Fruit fly (Drosophila melanogaster) whole organism, embryonic: Measurements from ENCODE around the gene E23.

Experiments
- Abd-B ChIP-seq: fragments of 200-800 bp; sonication (Bioruptor generic); optimal IDR thresholded peaks from 2 replicates; lab custom pipeline; 2018; ENCODE audit warnings: missing biosample characterization, mild to moderate bottlenecking, missing genetic modification characterization, moderate library complexity
- Adf1 ChIP-seq: fragments of 200-800 bp; sonication (Bioruptor generic); IDR thresholded peaks from 2 replicates; pipeline ENCODE4 v1.3.6; 2022; ENCODE audit warnings: missing biosample characterization, missing genetic modification characterization
- Bgb ChIP-seq: fragments of 200-800 bp; sonication (Bioruptor generic); IDR thresholded peaks from 2 replicates; pipeline ENCODE4 v1.3.6; 2022; ENCODE audit warnings: missing biosample characterization, missing genetic modification characterization; ENCODE audit not compliant: partially characterized antibody
- CG10147 ChIP-seq: fragments of 200-800 bp; sonication (Bioruptor generic); optimal IDR thresholded peaks from 2 replicates; lab custom pipeline; 2019; ENCODE audit warnings: missing biosample characterization, mild to moderate bottlenecking, missing genetic modification characterization, moderate library complexity
- CG11093 ChIP-seq: fragments of 200-800 bp; sonication (Bioruptor generic); IDR thresholded peaks from 3 replicates; pipeline ENCODE4 v1.3.6; 2022; ENCODE audit warnings: missing biosample characterization, missing genetic modification characterization
- CG11560 ChIP-seq: fragments of 200-800 bp; sonication (Bioruptor generic); IDR thresholded peaks from 3 replicates; pipeline ENCODE4 v1.3.6; 2022; ENCODE audit warnings: missing biosample characterization, missing genetic modification characterization
- CG14710 ChIP-seq: fragments of 200-800 bp; sonication (Bioruptor generic); optimal IDR thresholded peaks from 3 replicates; lab custom pipeline; 2019; ENCODE audit warnings: missing biosample characterization, mild to moderate bottlenecking, missing genetic modification characterization, moderate library complexity
- CG1529 ChIP-seq: fragments of 200-800 bp; sonication (Bioruptor generic); optimal IDR thresholded peaks from 3 replicates; lab custom pipeline; 2018; ENCODE audit warnings: missing biosample characterization, missing genetic modification characterization
- CG17186 ChIP-seq: fragments of 200-800 bp; sonication (Bioruptor generic); optimal IDR thresholded peaks from 3 replicates; lab custom pipeline; 2017; ENCODE audit warnings: missing biosample characterization, missing genetic modification reagents, missing genetic modification characterization
- CG30020 ChIP-seq: fragments of 200-800 bp; optimal IDR thresholded peaks from 2 replicates; lab custom pipeline; 2019; ENCODE audit warnings: missing biosample characterization, mild to moderate bottlenecking, missing genetic modification characterization, moderate library complexity
- CG4617 ChIP-seq: fragments of 200-800 bp; sonication (Bioruptor generic); optimal IDR thresholded peaks from 3 replicates; lab custom pipeline; 2016; ENCODE audit warnings: missing biosample characterization, missing genetic modification characterization, borderline replicate concordance
- CG4820 ChIP-seq: fragments of 200-800 bp; sonication (Bioruptor generic); optimal IDR thresholded peaks from 3 replicates; lab custom pipeline; 2016; ENCODE audit warnings: missing biosample characterization, missing genetic modification characterization
- CG6813 ChIP-seq: fragments of 200-800 bp; sonication (Bioruptor generic); optimal IDR thresholded peaks from 2 replicates; lab custom pipeline; 2017; ENCODE audit warnings: missing biosample characterization, missing genetic modification characterization, mild to moderate bottlenecking, moderate library complexity, missing genetic modification reagents
- CG8089 ChIP-seq: fragments of 200-800 bp; sonication (Bioruptor generic); optimal IDR thresholded peaks from 3 replicates; lab custom pipeline; 2016; ENCODE audit warnings: missing biosample characterization, missing genetic modification characterization
- CoRest ChIP-seq: fragments of 200-800 bp; sonication (Bioruptor generic); optimal IDR thresholded peaks from 3 replicates; lab custom pipeline; 2018; ENCODE audit warnings: missing biosample characterization, mild to moderate bottlenecking, missing genetic modification characterization, moderate library complexity
- D ChIP-seq, 2 experiments: fragments of 200-800 bp in 1 of 2; fragments of >200 bp in 1 of 2; sonication (Bioruptor generic) in 1 of 2; optimal IDR thresholded peaks; 2 replicates in 1 of 2; 3 replicates in 1 of 2; lab custom pipeline; 2017; ENCODE audit warnings: mild to moderate bottlenecking in 1 of 2, missing biosample characterization in 1 of 2, missing genetic modification characterization in 1 of 2, missing genetic modification reagents in 1 of 2
- Dip3 ChIP-seq: fragments of 200-800 bp; sonication (Bioruptor generic); optimal IDR thresholded peaks from 3 replicates; lab custom pipeline; 2016; ENCODE audit warnings: missing biosample characterization, missing genetic modification characterization
- Eip74EF ChIP-seq, 2 experiments: fragments of 200-800 bp in 1 of 2; fragments of >200 bp in 1 of 2; sonication (Bioruptor generic) in 1 of 2; optimal IDR thresholded peaks; 2 replicates each; lab custom pipeline; 2017 to 2019; ENCODE audit warnings: missing biosample characterization in 2 of 2, missing genetic modification characterization in 2 of 2, mild to moderate bottlenecking in 1 of 2, moderate library complexity in 1 of 2
- Elba2 ChIP-seq: fragments of 200-800 bp; sonication (Bioruptor generic); optimal IDR thresholded peaks from 3 replicates; lab custom pipeline; 2016; ENCODE audit warnings: missing biosample characterization, missing genetic modification characterization
- Gsc ChIP-seq: fragments of 200-800 bp; sonication (Bioruptor generic); IDR thresholded peaks from 2 replicates; pipeline ENCODE4 v1.3.6; 2022; ENCODE audit warnings: missing biosample characterization, missing genetic modification characterization
- Hr3 ChIP-seq: fragments of 200-800 bp; sonication (Bioruptor generic); optimal IDR thresholded peaks from 3 replicates; lab custom pipeline; 2016; ENCODE audit warnings: missing biosample characterization, missing genetic modification characterization
- Jarid2 ChIP-seq: fragments of 200-800 bp; sonication (Bioruptor generic); optimal IDR thresholded peaks from 3 replicates; lab custom pipeline; 2017; ENCODE audit warnings: mild to moderate bottlenecking, missing biosample characterization, missing genetic modification reagents, missing genetic modification characterization
- Ptx1 ChIP-seq: fragments of 200-800 bp; sonication (Bioruptor generic); IDR thresholded peaks from 2 replicates; pipeline ENCODE4 v1.3.6; 2022; ENCODE audit warnings: missing biosample characterization, missing genetic modification characterization
- Ravus ChIP-seq: fragments of 200-800 bp; sonication (Bioruptor generic); IDR thresholded peaks from 2 replicates; pipeline ENCODE4 v1.3.6; 2022; ENCODE audit warnings: missing biosample characterization, missing genetic modification characterization
- Spps ChIP-seq: fragments of 200-800 bp; sonication (Bioruptor generic); optimal IDR thresholded peaks from 2 replicates; lab custom pipeline; 2018; ENCODE audit warnings: missing biosample characterization, mild to moderate bottlenecking, missing genetic modification characterization
- Ssrp ChIP-seq: fragments of 200-800 bp; sonication (Bioruptor generic); optimal IDR thresholded peaks from 2 replicates; lab custom pipeline; 2018; ENCODE audit warnings: missing biosample characterization, mild to moderate bottlenecking, missing genetic modification characterization, moderate library complexity
- Tbp ChIP-seq: fragments of >200 bp; optimal IDR thresholded peaks from 2 replicates; lab custom pipeline; 2018; ENCODE audit warnings: missing biosample characterization, missing genetic modification characterization
- ac ChIP-seq: fragments of 200-800 bp; sonication (Bioruptor generic); optimal IDR thresholded peaks from 3 replicates; lab custom pipeline; 2017; ENCODE audit warnings: missing biosample characterization, mild to moderate bottlenecking, missing genetic modification characterization
- chif ChIP-seq, 2 experiments: fragments of 200-800 bp; sonication (Bioruptor generic); optimal IDR thresholded peaks; 3 replicates each; lab custom pipeline; 2016; ENCODE audit warnings: missing biosample characterization in 2 of 2, missing genetic modification characterization in 2 of 2
- chn ChIP-seq: fragments of 200-800 bp; sonication (Bioruptor generic); optimal IDR thresholded peaks from 2 replicates; lab custom pipeline; 2016; ENCODE audit warnings: missing biosample characterization, missing genetic modification characterization
- da ChIP-seq: fragments of 200-800 bp; sonication (Bioruptor generic); optimal IDR thresholded peaks from 2 replicates; lab custom pipeline; 2016; ENCODE audit warnings: missing biosample characterization, missing genetic modification characterization
- danr ChIP-seq: fragments of 200-800 bp; sonication (Bioruptor generic); IDR thresholded peaks from 2 replicates; pipeline ENCODE4 v1.3.6; 2022; ENCODE audit warnings: missing biosample characterization, missing genetic modification characterization
- dmrt99B ChIP-seq: fragments of 200-800 bp; sonication (Bioruptor generic); optimal IDR thresholded peaks from 2 replicates; lab custom pipeline; 2018; ENCODE audit warnings: missing biosample characterization, mild to moderate bottlenecking, missing genetic modification characterization, moderate library complexity
- en ChIP-seq: fragments of 200-800 bp; sonication (Bioruptor generic); optimal IDR thresholded peaks from 2 replicates; lab custom pipeline; 2016; ENCODE audit warnings: missing biosample characterization, missing genetic modification characterization
- gcm2 ChIP-seq: fragments of 200-800 bp; sonication (Bioruptor generic); optimal IDR thresholded peaks from 2 replicates; lab custom pipeline; 2016; ENCODE audit warnings: missing biosample characterization, missing genetic modification characterization
- gem ChIP-seq: fragments of 200-800 bp; sonication (Bioruptor generic); optimal IDR thresholded peaks from 2 replicates; lab custom pipeline; 2019; ENCODE audit warnings: missing biosample characterization, mild to moderate bottlenecking, missing genetic modification characterization, moderate library complexity
- gfzf ChIP-seq: fragments of 200-800 bp; sonication (Bioruptor generic); optimal IDR thresholded peaks from 2 replicates; lab custom pipeline; 2016; ENCODE audit warnings: missing biosample characterization, mild to moderate bottlenecking, missing genetic modification characterization, moderate library complexity
- hb ChIP-seq: fragments of 200-800 bp; sonication (Bioruptor generic); IDR thresholded peaks from 3 replicates; pipeline ENCODE4 v1.3.6; 2022; ENCODE audit warnings: missing biosample characterization, missing genetic modification characterization; ENCODE audit not compliant: partially characterized antibody
- hth ChIP-seq: fragments of >200 bp; optimal IDR thresholded peaks from 2 replicates; lab custom pipeline; 2017; ENCODE audit warnings: inconsistent platforms
- jigr1 ChIP-seq: fragments of 200-800 bp; sonication (Bioruptor generic); IDR thresholded peaks from 3 replicates; pipeline ENCODE4 v1.3.6; 2022; ENCODE audit warnings: missing biosample characterization, missing genetic modification characterization
- kay ChIP-seq: fragments of 200-800 bp; sonication (Bioruptor generic); optimal IDR thresholded peaks from 2 replicates; lab custom pipeline; 2016; ENCODE audit warnings: missing biosample characterization, missing genetic modification characterization
- onecut ChIP-seq: fragments of 200-800 bp; sonication (Bioruptor generic); IDR thresholded peaks from 2 replicates; pipeline ENCODE4 v1.3.6; 2022; ENCODE audit warnings: missing biosample characterization, missing genetic modification characterization
- repo ChIP-seq: fragments of 200-800 bp; sonication (Bioruptor generic); optimal IDR thresholded peaks from 2 replicates; lab custom pipeline; 2016; ENCODE audit warnings: missing biosample characterization, missing genetic modification characterization
- sima ChIP-seq: fragments of 200-800 bp; sonication (Bioruptor generic); optimal IDR thresholded peaks from 2 replicates; lab custom pipeline; 2016; ENCODE audit warnings: missing biosample characterization, missing genetic modification characterization
- sr ChIP-seq: fragments of 200-800 bp; sonication (Bioruptor generic); IDR thresholded peaks from 3 replicates; pipeline ENCODE4 v1.3.6; 2022; ENCODE audit warnings: missing biosample characterization, missing genetic modification characterization
- stc ChIP-seq: fragments of 200-800 bp; sonication (Bioruptor generic); IDR thresholded peaks from 2 replicates; pipeline ENCODE4 v1.3.6; 2022; ENCODE audit warnings: missing biosample characterization, missing genetic modification characterization
- trh ChIP-seq: fragments of 200-800 bp; sonication (Bioruptor generic); optimal IDR thresholded peaks from 2 replicates; lab custom pipeline; 2016; ENCODE audit warnings: missing biosample characterization, missing genetic modification characterization
- twi ChIP-seq: fragments of 200-800 bp; optimal IDR thresholded peaks from 2 replicates; lab custom pipeline; 2019; ENCODE audit warnings: missing biosample characterization, mild to moderate bottlenecking, missing genetic modification characterization, moderate library complexity
- zfh1 ChIP-seq: fragments of 200-800 bp; sonication (Bioruptor generic); IDR thresholded peaks from 3 replicates; pipeline ENCODE4 v1.3.6; 2022; ENCODE audit warnings: missing biosample characterization, missing genetic modification characterization

The E23 gene

DNA sequence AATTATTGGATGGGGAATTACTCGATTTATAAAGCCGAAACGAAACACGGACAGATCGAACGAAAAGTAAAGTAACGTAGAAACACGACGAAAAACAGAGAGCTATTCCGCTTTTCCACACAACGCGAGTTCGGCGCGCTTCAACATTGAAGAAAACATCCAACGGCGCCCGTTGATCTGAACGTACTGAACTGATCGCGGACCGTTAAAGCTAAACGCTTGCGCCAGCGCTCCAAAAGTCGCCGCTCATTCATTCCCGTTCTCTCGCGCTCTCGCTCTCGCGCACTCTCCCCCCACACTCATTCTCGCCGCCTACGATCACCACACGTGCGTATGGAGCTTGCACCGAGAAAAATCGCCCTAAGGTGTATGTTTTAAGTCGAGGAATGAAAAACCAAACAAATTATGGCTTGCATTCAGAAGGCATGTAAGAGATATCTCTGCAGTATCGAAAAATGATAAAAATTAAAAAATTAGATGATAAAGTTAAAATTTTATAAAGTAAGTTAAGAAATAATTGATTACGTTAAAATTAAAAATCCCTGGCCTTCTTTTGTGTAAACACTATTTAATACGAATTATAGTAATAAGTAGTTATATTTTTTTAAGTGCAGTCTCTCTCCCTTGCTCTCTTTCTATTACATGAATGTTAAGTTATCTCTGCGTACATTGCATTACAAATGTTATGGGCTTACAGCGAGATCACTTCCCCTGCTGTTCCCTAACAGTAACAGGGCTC lies at the start of gene E23 (continued):
- peak; percentile 97 for TF ChIP-seq danr (GFP tag; lab: Robert Waterston, UW)
- peak; percentile 98 for TF ChIP-seq sr (GFP tag; lab: Robert Waterston, UW)
- TF ChIP-seq CG8089 (GFP tag; lab: Kevin White, UChicago), result peak; percentile 92
- peak; percentile 98 for TF ChIP-seq CG4820 (GFP tag; lab: Kevin White, UChicago)
- TF ChIP-seq Spps (tag; lab: Kevin White, UChicago), result peak; percentile 98
- TF ChIP-seq zfh1 (GFP tag; lab: Robert Waterston, UW), result peak; percentile 98
- TF ChIP-seq twi (tag; lab: Kevin White, UChicago), result peak; percentile 98
- peak; percentile 98 for TF ChIP-seq Abd-B
- TF ChIP-seq Ravus (GFP tag; lab: Robert Waterston, UW), result peak; percentile 93
- peak; percentile 90 for TF ChIP-seq repo
- peak; percentile 99 for TF ChIP-seq Hr3
- peak; percentile 78 for TF ChIP-seq Bgb (GFP tag; lab: Robert Waterston, UW)
- peak; percentile 98 for TF ChIP-seq trh (GFP tag; lab: Kevin White, UChicago)
- peak; percentile 93 for TF ChIP-seq gcm2 (GFP tag; lab: Kevin White, UChicago)
- TF ChIP-seq gfzf (GFP tag; lab: Kevin White, UChicago), result no peak
- TF ChIP-seq D (optimal IDR thresholded peaks at IDR 0.05; lab: Kevin White, UChicago), result no peak
- TF ChIP-seq D (GFP tag; optimal IDR thresholded peaks at IDR 0.05; lab: Kevin White, UChicago), result peak; percentile 99
- TF ChIP-seq CG10147, result peak; percentile 99
- no peak for TF ChIP-seq hth
- TF ChIP-seq CG14710 (tag; lab: Kevin White, UChicago), result peak; percentile 98
- peak; percentile 96 to 97 for TF ChIP-seq chif (GFP tag; optimal IDR thresholded peaks at IDR 0.05; lab: Kevin White, UChicago)
- no peak for TF ChIP-seq Tbp (GFP tag; lab: Kevin White, UChicago)
- TF ChIP-seq en, result peak; percentile 76
- peak; percentile 98 for TF ChIP-seq stc (GFP tag; lab: Robert Waterston, UW)
- peak; percentile 86 for TF ChIP-seq Adf1 (GFP tag; lab: Robert Waterston, UW)
- peak; percentile 97 for TF ChIP-seq chn (GFP tag; lab: Kevin White, UChicago)
- TF ChIP-seq Gsc (GFP tag; lab: Robert Waterston, UW), result peak; percentile 92
- TF ChIP-seq CoRest (tag; lab: Kevin White, UChicago), result peak; percentile 100
- peak; percentile 99 for TF ChIP-seq dmrt99B (tag; lab: Kevin White, UChicago)
- peak; percentile 9; the same call in 1 of the 3 replicates for TF ChIP-seq hb (GFP tag; lab: Robert Waterston, UW)
- peak; percentile 82 for TF ChIP-seq CG17186 (GFP tag; lab: Kevin White, UChicago)
- TF ChIP-seq Ssrp, result peak; percentile 99
- peak; percentile 96 for TF ChIP-seq CG11093 (GFP tag; lab: Robert Waterston, UW)
- TF ChIP-seq da, result peak; percentile 93
- peak; percentile 100 for TF ChIP-seq gem (tag; lab: Kevin White, UChicago)
- TF ChIP-seq Eip74EF (GFP tag; optimal IDR thresholded peaks at IDR 0.05; lab: Kevin White, UChicago), result peak in 1 of 2 experiments; percentile 99
- TF ChIP-seq Elba2 (GFP tag; lab: Kevin White, UChicago), result peak; percentile 71
- TF ChIP-seq Dip3 (GFP tag; lab: Kevin White, UChicago), result peak; percentile 93
- TF ChIP-seq sima, result peak; percentile 84
- TF ChIP-seq ac (GFP tag; lab: Kevin White, UChicago), result no peak
- peak; percentile 97 for TF ChIP-seq CG6813 (GFP tag; lab: Kevin White, UChicago)
- TF ChIP-seq onecut (GFP tag; lab: Robert Waterston, UW), result peak; percentile 96
- TF ChIP-seq jigr1 (GFP tag; lab: Robert Waterston, UW), result peak; percentile 95
- TF ChIP-seq CG30020 (tag; lab: Kevin White, UChicago), result peak; percentile 92
- TF ChIP-seq CG4617 (GFP tag; lab: Kevin White, UChicago), result peak; percentile 95
- peak; percentile 99 for TF ChIP-seq CG1529 (GFP tag; lab: Kevin White, UChicago)
- TF ChIP-seq kay, result peak; percentile 97
- peak; percentile 99 for TF ChIP-seq Ptx1 (GFP tag; lab: Robert Waterston, UW)
- TF ChIP-seq Jarid2 (GFP tag; lab: Kevin White, UChicago), result peak; percentile 97
- TF ChIP-seq CG11560 (tag; lab: Robert Waterston, UW), result peak; percentile 91
